Fruit fly (Drosophila melanogaster): ENCODE data around the gene CG33920.

dm6 chr3R:31059807-31060707 is 15.2 kb upstream of the CG33920 start:
- TF ChIP-seq pan (optimal IDR thresholded peaks at IDR 0.05) = peak; percentile 81
- TF ChIP-seq psq (optimal IDR thresholded peaks at IDR 0.05) = no peak
- no peak for TF ChIP-seq CG8478 (optimal IDR thresholded peaks at IDR 0.05)
- TF ChIP-seq EcR (GFP tag; optimal IDR thresholded peaks at IDR 0.05) = no peak
- peak; percentile 48 for TF ChIP-seq Dll (optimal IDR thresholded peaks at IDR 0.05)
- no peak for TF ChIP-seq usp (GFP tag; optimal IDR thresholded peaks at IDR 0.05)
